Fruit fly (Drosophila melanogaster) whole organism, prepupa: ENCODE data around the gene CG9330.

Source experiments
- Blimp-1 ChIP-seq: fragments of 200-800 bp; sonication (Bioruptor generic); optimal IDR thresholded peaks from 3 replicates; lab custom pipeline; 2017; ENCODE audit warnings: missing biosample characterization, missing genetic modification characterization, mild to moderate bottlenecking, moderate library complexity, missing genetic modification reagents
- CG10631 ChIP-seq: fragments of 200-800 bp; sonication (Bioruptor generic); optimal IDR thresholded peaks from 2 replicates; lab custom pipeline; 2016; ENCODE audit warnings: missing biosample characterization, missing genetic modification characterization
- CG10669 ChIP-seq: fragments of 200-800 bp; sonication (Bioruptor generic); optimal IDR thresholded peaks from 3 replicates; lab custom pipeline; 2018; ENCODE audit warnings: missing biosample characterization, mild to moderate bottlenecking, missing genetic modification characterization, moderate library complexity
- CG11762 ChIP-seq: fragments of 200-800 bp; sonication (Bioruptor generic); optimal IDR thresholded peaks from 3 replicates; lab custom pipeline; 2016; ENCODE audit warnings: missing biosample characterization, missing genetic modification characterization; ENCODE audit not compliant: insufficient read depth
- CG15336 ChIP-seq: fragments of 200-800 bp; sonication (Bioruptor generic); IDR thresholded peaks from 2 replicates; pipeline ENCODE4 v1.3.6; 2022; ENCODE audit warnings: missing biosample characterization, missing genetic modification characterization
- CG31627 ChIP-seq: fragments of 200-800 bp; sonication (Bioruptor generic); optimal IDR thresholded peaks from 3 replicates; lab custom pipeline; 2016; ENCODE audit warnings: missing biosample characterization, missing genetic modification characterization
- CG32006 ChIP-seq: fragments of 200-800 bp; sonication (Bioruptor generic); optimal IDR thresholded peaks from 3 replicates; lab custom pipeline; 2017; ENCODE audit warnings: missing biosample characterization, mild to moderate bottlenecking, missing genetic modification characterization
- CG34406 ChIP-seq: fragments of 200-800 bp; sonication (Bioruptor generic); optimal IDR thresholded peaks from 3 replicates; lab custom pipeline; 2016; ENCODE audit warnings: missing biosample characterization, missing genetic modification characterization
- CG3919 ChIP-seq: fragments of 200-800 bp; sonication (Bioruptor generic); optimal IDR thresholded peaks from 3 replicates; lab custom pipeline; 2016; ENCODE audit warnings: missing biosample characterization, missing genetic modification characterization
- CG4318 ChIP-seq: fragments of 200-800 bp; sonication (Bioruptor generic); optimal IDR thresholded peaks from 3 replicates; lab custom pipeline; 2017; ENCODE audit warnings: missing biosample characterization, mild to moderate bottlenecking, missing genetic modification characterization
- CG6163 ChIP-seq: fragments of 200-800 bp; sonication (Bioruptor generic); IDR thresholded peaks from 3 replicates; pipeline ENCODE4 v1.3.6; 2022; ENCODE audit warnings: missing biosample characterization, missing genetic modification characterization
- CG6276 ChIP-seq: fragments of 200-800 bp; sonication (Bioruptor generic); optimal IDR thresholded peaks from 2 replicates; lab custom pipeline; 2017; ENCODE audit warnings: missing biosample characterization, mild to moderate bottlenecking, missing genetic modification characterization
- CG6792 ChIP-seq: fragments of 200-800 bp; sonication (Bioruptor generic); optimal IDR thresholded peaks from 3 replicates; lab custom pipeline; 2016; ENCODE audit warnings: missing biosample characterization, missing genetic modification characterization
- CG7368 ChIP-seq: fragments of 200-800 bp; sonication (Bioruptor generic); optimal IDR thresholded peaks from 3 replicates; lab custom pipeline; 2016; ENCODE audit warnings: missing biosample characterization, missing genetic modification characterization
- CG8119 ChIP-seq: fragments of 200-800 bp; sonication (Bioruptor generic); IDR thresholded peaks from 3 replicates; pipeline ENCODE4 v1.3.6; 2022; ENCODE audit warnings: missing biosample characterization, missing genetic modification characterization
- CG8319 ChIP-seq: fragments of 200-800 bp; sonication (Bioruptor generic); optimal IDR thresholded peaks from 3 replicates; lab custom pipeline; 2016; ENCODE audit warnings: missing biosample characterization, missing genetic modification characterization
- CG8632 ChIP-seq: fragments of 200-800 bp; sonication (Bioruptor generic); optimal IDR thresholded peaks from 3 replicates; lab custom pipeline; 2016; ENCODE audit warnings: missing biosample characterization, missing genetic modification characterization
- Eip75B ChIP-seq: fragments of 200-800 bp; sonication (Bioruptor generic); optimal IDR thresholded peaks from 3 replicates; lab custom pipeline; 2016; ENCODE audit warnings: missing biosample characterization, missing genetic modification characterization
- Eip78C ChIP-seq: fragments of 200-800 bp; sonication (Bioruptor generic); peaks from one replicate; lab custom pipeline; 2016; ENCODE audit warnings: missing biosample characterization, missing genetic modification characterization
- Eip93F ChIP-seq: fragments of 200-800 bp; sonication (Bioruptor generic); optimal IDR thresholded peaks from 2 replicates; lab custom pipeline; 2016; ENCODE audit warnings: missing biosample characterization, mild to moderate bottlenecking, missing genetic modification characterization
- Ets21C ChIP-seq: fragments of 200-800 bp; sonication (Bioruptor generic); optimal IDR thresholded peaks from 3 replicates; lab custom pipeline; 2016; ENCODE audit warnings: missing biosample characterization, missing genetic modification characterization
- Ets96B ChIP-seq: fragments of 200-800 bp; optimal IDR thresholded peaks from 2 replicates; lab custom pipeline; 2019; ENCODE audit warnings: missing biosample characterization, mild to moderate bottlenecking, missing genetic modification characterization, moderate library complexity
- Gug ChIP-seq: fragments of 200-800 bp; sonication (Bioruptor generic); IDR thresholded peaks from 2 replicates; pipeline ENCODE4 v1.3.6; 2022; ENCODE audit warnings: missing biosample characterization, missing genetic modification characterization
- Hr38 ChIP-seq: sonication (Bioruptor generic); optimal IDR thresholded peaks from 2 replicates; lab custom pipeline; 2016; ENCODE audit warnings: missing biosample characterization, missing genetic modification characterization
- Hr39 ChIP-seq: fragments of 200-800 bp; sonication (Bioruptor generic); optimal IDR thresholded peaks from 2 replicates; lab custom pipeline; 2016; ENCODE audit warnings: missing biosample characterization, missing genetic modification characterization
- Hr4 ChIP-seq: fragments of 200-800 bp; sonication (Bioruptor generic); optimal IDR thresholded peaks from 3 replicates; lab custom pipeline; 2016; ENCODE audit warnings: missing biosample characterization, missing genetic modification characterization
- Met ChIP-seq: fragments of 200-800 bp; sonication (Bioruptor generic); optimal IDR thresholded peaks from 3 replicates; lab custom pipeline; 2016; ENCODE audit warnings: missing biosample characterization, missing genetic modification characterization
- Smox ChIP-seq: fragments of 200-800 bp; sonication (Bioruptor generic); optimal IDR thresholded peaks from 3 replicates; lab custom pipeline; 2016; ENCODE audit warnings: missing biosample characterization, missing genetic modification characterization
- Sox102F ChIP-seq: fragments of 200-800 bp; sonication (Bioruptor generic); optimal IDR thresholded peaks from 2 replicates; lab custom pipeline; 2016; ENCODE audit warnings: missing biosample characterization, mild to moderate bottlenecking, missing genetic modification characterization
- Sox14 ChIP-seq: fragments of 200-800 bp; sonication (Bioruptor generic); optimal IDR thresholded peaks from 3 replicates; lab custom pipeline; 2016; ENCODE audit warnings: missing biosample characterization, missing genetic modification characterization
- Sox15 ChIP-seq: fragments of 200-800 bp; sonication (Bioruptor generic); optimal IDR thresholded peaks from 3 replicates; lab custom pipeline; 2016; ENCODE audit warnings: missing biosample characterization, missing genetic modification characterization
- achi ChIP-seq: fragments of 200-800 bp; sonication (Bioruptor generic); optimal IDR thresholded peaks from 3 replicates; lab custom pipeline; 2016; ENCODE audit warnings: missing biosample characterization, missing genetic modification characterization
- acj6 ChIP-seq: fragments of 200-800 bp; sonication (Bioruptor generic); optimal IDR thresholded peaks from 3 replicates; lab custom pipeline; 2016; ENCODE audit warnings: missing biosample characterization, missing genetic modification characterization
- dsx ChIP-seq: fragments of 200-800 bp; optimal IDR thresholded peaks from 3 replicates; lab custom pipeline; 2019; ENCODE audit warnings: missing biosample characterization, mild to moderate bottlenecking, missing genetic modification characterization, moderate library complexity; ENCODE audit not compliant: poor library complexity, severe bottlenecking
- eg ChIP-seq: fragments of 200-800 bp; sonication (Bioruptor generic); IDR thresholded peaks from 3 replicates; pipeline ENCODE4 v1.3.6; 2022; ENCODE audit warnings: missing biosample characterization, missing genetic modification characterization
- esn ChIP-seq: fragments of 200-800 bp; sonication (Bioruptor generic); optimal IDR thresholded peaks from 2 replicates; lab custom pipeline; 2016; ENCODE audit warnings: missing biosample characterization, mild to moderate bottlenecking, missing genetic modification characterization, moderate library complexity
- fd85E ChIP-seq: fragments of 200-800 bp; sonication (Bioruptor generic); optimal IDR thresholded peaks from 3 replicates; lab custom pipeline; 2016; ENCODE audit warnings: missing biosample characterization, missing genetic modification characterization
- fkh ChIP-seq: fragments of 200-800 bp; sonication (Bioruptor generic); optimal IDR thresholded peaks from 3 replicates; lab custom pipeline; 2017; ENCODE audit warnings: missing biosample characterization, mild to moderate bottlenecking, missing genetic modification characterization, moderate library complexity
- lz ChIP-seq: fragments of 200-800 bp; sonication (Bioruptor generic); optimal IDR thresholded peaks from 3 replicates; lab custom pipeline; 2016; ENCODE audit warnings: missing biosample characterization, missing genetic modification characterization
- salr ChIP-seq, 2 experiments: fragments of 200-800 bp; sonication (Bioruptor generic); optimal IDR thresholded peaks; 3 replicates each; lab custom pipeline; 2016 to 2018; ENCODE audit warnings: missing biosample characterization in 2 of 2, missing genetic modification characterization in 2 of 2, mild to moderate bottlenecking in 1 of 2
- ss ChIP-seq, 2 experiments: fragments of 200-800 bp; sonication (Bioruptor generic); optimal IDR thresholded peaks; 2 replicates in 1 of 2; 3 replicates in 1 of 2; lab custom pipeline; 2017 to 2018; ENCODE audit warnings: mild to moderate bottlenecking in 2 of 2, missing biosample characterization in 2 of 2, missing genetic modification characterization in 2 of 2, moderate library complexity in 1 of 2
- svp ChIP-seq: fragments of 200-800 bp; sonication (Bioruptor generic); peaks from one replicate; lab custom pipeline; 2016; ENCODE audit warnings: missing biosample characterization, missing genetic modification characterization
- topi ChIP-seq: fragments of 200-800 bp; sonication (Bioruptor generic); optimal IDR thresholded peaks from 3 replicates; lab custom pipeline; 2016; ENCODE audit warnings: missing biosample characterization, missing genetic modification characterization
- vri ChIP-seq: fragments of 200-800 bp; sonication (Bioruptor generic); optimal IDR thresholded peaks from 3 replicates; lab custom pipeline; 2016; ENCODE audit warnings: missing biosample characterization, mild to moderate bottlenecking, missing genetic modification characterization

CG9330 gene

DNA sequence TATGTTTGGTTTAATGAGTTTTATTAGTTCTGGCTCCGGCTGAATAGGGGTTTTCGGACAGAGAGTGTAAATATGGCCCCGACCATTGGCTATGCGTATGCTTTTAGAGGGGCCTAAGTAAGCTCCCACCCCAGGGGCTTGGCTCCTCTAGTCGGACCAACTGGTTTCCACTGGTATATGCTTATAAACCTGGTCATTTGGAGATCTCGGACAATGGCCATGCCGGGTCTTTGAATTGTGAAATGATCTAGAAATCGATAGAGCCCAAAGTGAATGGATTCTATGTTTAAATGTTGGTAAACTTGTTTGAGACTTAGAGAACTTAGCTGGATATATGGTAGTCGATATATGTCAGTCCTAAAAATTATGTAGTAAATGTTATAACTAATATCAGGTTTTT, 27.4 kb upstream of the CG9330 start:
- TF ChIP-seq ss (GFP tag; optimal IDR thresholded peaks at IDR 0.05; lab: Kevin White, UChicago) (no peak), salr (GFP tag; optimal IDR thresholded peaks at IDR 0.05; lab: Kevin White, UChicago) (no peak), Eip78C (peak; percentile 25), Hr38 (no peak), achi (GFP tag; lab: Kevin White, UChicago) (no peak), CG8119 (GFP tag; lab: Robert Waterston, UW) (no peak), eg (GFP tag; lab: Robert Waterston, UW) (no peak), esn (GFP tag; lab: Kevin White, UChicago) (no peak)

DNA sequence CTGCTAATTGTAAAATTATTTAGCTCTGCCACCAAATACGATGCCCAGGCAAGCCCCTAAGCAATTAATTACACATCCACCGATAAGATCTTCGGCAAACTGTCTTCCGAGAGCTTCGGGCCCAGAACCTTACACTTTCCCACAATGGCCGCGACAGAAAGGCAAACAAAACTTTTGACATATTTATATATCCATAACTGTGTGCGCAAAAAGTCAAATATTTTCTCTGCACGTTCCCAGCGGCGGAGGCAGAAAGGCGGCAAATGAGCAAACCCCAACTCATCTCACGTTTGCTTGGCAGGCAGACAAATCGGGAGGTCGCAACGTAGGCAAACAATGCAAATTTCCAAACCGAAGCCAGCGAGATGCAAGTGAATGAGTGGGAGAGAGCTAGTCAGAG, 26.9 kb upstream of the CG9330 start:
- TF ChIP-seq CG32006 (GFP tag; lab: Kevin White, UChicago) (no peak), svp (peak; percentile 5), fkh (peak; percentile 77), Sox102F (GFP tag; lab: Kevin White, UChicago) (peak; percentile 7)

DNA sequence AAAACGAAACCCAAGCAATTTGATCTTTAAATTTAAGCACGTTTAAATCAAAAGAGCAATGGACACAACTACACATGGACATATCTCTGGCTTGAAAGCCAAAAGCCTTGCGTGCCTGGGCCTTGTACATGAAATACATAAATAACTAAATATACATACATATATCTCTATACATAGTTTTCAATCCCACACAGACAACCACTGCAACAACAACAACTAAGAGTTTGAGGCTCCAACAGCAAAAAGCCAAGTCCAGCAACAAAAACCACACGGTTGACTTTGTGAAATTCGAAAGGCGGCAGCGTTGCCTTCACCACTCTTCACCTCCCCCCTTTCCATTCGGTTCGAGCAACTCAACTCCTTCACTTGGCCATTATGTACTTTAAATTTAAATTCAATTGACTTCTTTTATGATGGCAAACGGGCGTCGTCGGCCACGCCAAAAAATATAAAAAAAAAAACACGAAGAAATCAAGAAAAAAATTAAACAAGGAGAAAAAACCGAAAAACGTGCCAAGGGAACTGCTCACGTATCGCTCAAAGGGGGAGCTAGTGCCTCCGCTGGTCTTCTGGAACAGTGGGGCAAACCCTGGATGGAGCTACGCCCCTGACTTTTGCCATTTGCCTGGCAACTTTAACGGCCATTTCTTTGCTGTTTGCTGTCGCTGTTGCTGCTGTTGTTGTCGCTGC, 25.9 kb upstream of the CG9330 start:
- TF ChIP-seq CG6276 (GFP tag; lab: Kevin White, UChicago) = peak; percentile 75
- no peak for TF ChIP-seq CG3919 (GFP tag; lab: Kevin White, UChicago)
- TF ChIP-seq ss (GFP tag; optimal IDR thresholded peaks at IDR 0.05; lab: Kevin White, UChicago) = peak in 1 of 2 experiments; percentile 69
- peak; percentile 72 for TF ChIP-seq Hr38
- peak; percentile 65 for TF ChIP-seq dsx
- no peak for TF ChIP-seq CG10631

- TF ChIP-seq Eip93F (GFP tag; lab: Kevin White, UChicago) (peak; percentile 99), svp (peak; percentile 99), CG11762 (GFP tag; lab: Kevin White, UChicago) (peak; percentile 97), CG34406 (GFP tag; lab: Kevin White, UChicago) (peak; percentile 98), CG10669 (peak; percentile 98), Eip75B (GFP tag; lab: Kevin White, UChicago) (peak; percentile 99), CG32006 (GFP tag; lab: Kevin White, UChicago) (peak; percentile 98), lz (GFP tag; lab: Kevin White, UChicago) (peak; percentile 98), CG7368 (GFP tag; lab: Kevin White, UChicago) (peak; percentile 97), CG4318 (peak; percentile 96), Ets21C (GFP tag; lab: Kevin White, UChicago) (peak; percentile 96), Sox15 (GFP tag; lab: Kevin White, UChicago) (peak; percentile 94), Met (GFP tag; lab: Kevin White, UChicago) (peak; percentile 99), Blimp-1 (GFP tag; lab: Kevin White, UChicago) (peak; percentile 94), Sox14 (peak; percentile 98), CG15336 (GFP tag; lab: Robert Waterston, UW) (peak; percentile 99), Gug (GFP tag; lab: Robert Waterston, UW) (peak; percentile 97), CG6792 (GFP tag; lab: Kevin White, UChicago) (peak; percentile 98), ss (GFP tag; optimal IDR thresholded peaks at IDR 0.05; lab: Kevin White, UChicago) (peak; percentile 99), Sox102F (GFP tag; lab: Kevin White, UChicago) (peak; percentile 99), Hr4 (GFP tag; lab: Kevin White, UChicago) (peak; percentile 98), fd85E (GFP tag; lab: Kevin White, UChicago) (peak; percentile 94), CG31627 (GFP tag; lab: Kevin White, UChicago) (peak; percentile 98), CG6163 (GFP tag; lab: Robert Waterston, UW) (peak; percentile 99), Eip78C (peak; percentile 100), CG8632 (GFP tag; lab: Kevin White, UChicago) (peak; percentile 98), esn (GFP tag; lab: Kevin White, UChicago) (peak; percentile 99), Ets96B (tag; lab: Kevin White, UChicago) (peak; percentile 98), Hr39 (GFP tag; lab: Kevin White, UChicago) (peak; percentile 98), CG8319 (peak; percentile 95), acj6 (GFP tag; lab: Kevin White, UChicago) (peak; percentile 99), vri (peak; percentile 97), Smox (GFP tag; lab: Kevin White, UChicago) (peak; percentile 98), CG10631 (peak; percentile 99), topi (peak; percentile 99), CG3919 (GFP tag; lab: Kevin White, UChicago) (peak; percentile 99)
Measured at dm6 chr3L:19560695-19561246, 25.3 kb upstream of the CG9330 start.
